Fruit fly (Drosophila melanogaster): ENCODE measurements around the gene Brd7-9.
A peak's percentile ranks its signal among the peaks of the same experiment; 100 is the strongest.

Gene Brd7-9

DNA sequence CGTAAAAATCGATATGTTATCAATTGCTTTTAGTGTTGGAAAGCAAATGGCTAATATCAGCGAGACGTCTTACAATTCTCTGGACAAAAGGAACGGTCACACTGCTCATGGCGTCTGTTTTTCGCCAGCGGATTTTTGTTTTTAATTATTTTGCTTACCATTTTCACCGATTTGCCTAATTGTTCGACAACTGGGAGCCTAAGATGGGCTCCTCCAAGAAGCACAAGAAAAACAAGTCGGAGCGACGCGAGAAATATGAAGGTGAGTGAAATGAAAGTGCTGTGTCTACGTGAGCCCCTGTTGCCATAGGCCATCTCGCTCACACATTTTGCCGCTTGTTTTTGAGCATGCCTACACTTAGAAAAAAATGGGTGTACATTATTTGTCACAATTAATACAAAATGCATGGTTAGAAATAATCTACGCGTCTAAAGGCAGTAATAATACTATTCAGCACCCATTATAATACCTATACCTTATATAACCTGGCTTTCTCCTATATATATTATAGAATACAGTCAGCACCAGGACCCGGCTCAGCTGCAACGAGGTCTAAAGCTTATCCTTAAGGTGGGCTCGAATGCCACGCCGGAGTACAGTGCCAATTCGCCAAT lies at the start of gene Brd7-9:
Gene Brd7-9 (plus strand): TSS at position 78 of the 614 bp plus-strand sequence.
- TF ChIP-seq Poxn (GFP tag; IDR thresholded peaks at IDR 0.05): 0 out of 2 replicates have a peak, but pooled peaks have one; percentile 14
- TF ChIP-seq CG6854 (GFP tag; optimal IDR thresholded peaks at IDR 0.05): peak; percentile 70
- TF ChIP-seq Chrac-16 (GFP tag; optimal IDR thresholded peaks at IDR 0.05): peak; percentile 52
- TF ChIP-seq nom (GFP tag; optimal IDR thresholded peaks at IDR 0.05): no peak
- TF ChIP-seq tx (GFP tag; optimal IDR thresholded peaks at IDR 0.05): no peak
- TF ChIP-seq bcd (GFP tag; optimal IDR thresholded peaks at IDR 0.05): peak; percentile 67
- no peak for TF ChIP-seq gt (GFP tag; IDR thresholded peaks at IDR 0.05)
- peak; percentile 83 for TF ChIP-seq ranshi (GFP tag; IDR thresholded peaks at IDR 0.05)
- TF ChIP-seq Usf (GFP tag; optimal IDR thresholded peaks at IDR 0.05): peak; percentile 15
- TF ChIP-seq CG3838 (GFP tag; optimal IDR thresholded peaks at IDR 0.05): peak; percentile 44
- no peak for TF ChIP-seq Lpt (GFP tag; optimal IDR thresholded peaks at IDR 0.05)
- TF ChIP-seq NK7.1 (GFP tag; optimal IDR thresholded peaks at IDR 0.05): peak; percentile 73
- TF ChIP-seq emc (GFP tag; optimal IDR thresholded peaks at IDR 0.05): no peak
- TF ChIP-seq ewg (GFP tag; optimal IDR thresholded peaks at IDR 0.05): peak; percentile 56
- peak; percentile 67 for TF ChIP-seq phol (tag; optimal IDR thresholded peaks at IDR 0.05)
- TF ChIP-seq CG11560 (tag; IDR thresholded peaks at IDR 0.05): no peak
- peak; percentile 98 for TF ChIP-seq CG12155 (GFP tag; optimal IDR thresholded peaks at IDR 0.05)
- no peak for TF ChIP-seq oc (tag; optimal IDR thresholded peaks at IDR 0.05)
- TF ChIP-seq Camta (GFP tag; optimal IDR thresholded peaks at IDR 0.05): peak; percentile 41
- peak; percentile 73 for TF ChIP-seq Oli (tag; optimal IDR thresholded peaks at IDR 0.05)
- peak; percentile 18; the same call in 1 of the 3 replicates for TF ChIP-seq knrl (GFP tag; IDR thresholded peaks at IDR 0.05; ENCODE audit: partially characterized antibody)
- peak; percentile 71 for TF ChIP-seq CG10654 (GFP tag; optimal IDR thresholded peaks at IDR 0.05)
- peak; percentile 38 for TF ChIP-seq CG33213 (GFP tag; optimal IDR thresholded peaks at IDR 0.05)
- TF ChIP-seq crc (GFP tag; optimal IDR thresholded peaks at IDR 0.05): no peak
- TF ChIP-seq CG12769 (tag; optimal IDR thresholded peaks at IDR 0.05): peak; percentile 73
- TF ChIP-seq lola (GFP tag; optimal IDR thresholded peaks at IDR 0.05): peak in 1 of 3 experiments; percentile 54
- TF ChIP-seq Side (GFP tag; optimal IDR thresholded peaks at IDR 0.05): peak; percentile 69
- peak; percentile 77 for TF ChIP-seq CG14050 (GFP tag; IDR thresholded peaks at IDR 0.05)
- peak; percentile 24; the same call in 1 of the 2 replicates for TF ChIP-seq CG7372 (GFP tag; IDR thresholded peaks at IDR 0.05)
- TF ChIP-seq Sox102F (GFP tag; optimal IDR thresholded peaks at IDR 0.05): peak; percentile 72
- TF ChIP-seq danr (GFP tag; IDR thresholded peaks at IDR 0.05): peak; percentile 50
- peak; percentile 65 for TF ChIP-seq Ssrp (tag; optimal IDR thresholded peaks at IDR 0.05)
- peak; percentile 25 for TF ChIP-seq CG3995 (GFP tag; optimal IDR thresholded peaks at IDR 0.05)
- TF ChIP-seq CG3281 (GFP tag; optimal IDR thresholded peaks at IDR 0.05): peak; percentile 85
- 0 out of 2 replicates have a peak, but pooled peaks have one; percentile 40 for TF ChIP-seq nerfin-2 (GFP tag; IDR thresholded peaks at IDR 0.05; ENCODE audit: partially characterized antibody)
- no peak for TF ChIP-seq br (optimal IDR thresholded peaks at IDR 0.05)
- TF ChIP-seq CG14441 (GFP tag; IDR thresholded peaks at IDR 0.05): peak; percentile 86
- TF ChIP-seq D (optimal IDR thresholded peaks at IDR 0.05): no peak
- peak; percentile 61 for TF ChIP-seq D (GFP tag; optimal IDR thresholded peaks at IDR 0.05)
- peak; percentile 20 for TF ChIP-seq CG30431 (GFP tag; optimal IDR thresholded peaks at IDR 0.05)
- TF ChIP-seq cad (GFP tag; optimal IDR thresholded peaks at IDR 0.05): no peak
- TF ChIP-seq CG1233 (GFP tag; optimal IDR thresholded peaks at IDR 0.05): peak; percentile 69
- peak; percentile 48 for TF ChIP-seq CG4707 (GFP tag; optimal IDR thresholded peaks at IDR 0.05)
- no peak for TF ChIP-seq TFAM (GFP tag; optimal IDR thresholded peaks at IDR 0.05)
- peak; percentile 31; the same call in 1 of the 3 replicates for TF ChIP-seq vnd (GFP tag; IDR thresholded peaks at IDR 0.05; ENCODE audit: partially characterized antibody)
- TF ChIP-seq Med (GFP tag): peak; percentile 93
- TF ChIP-seq gsb (GFP tag; IDR thresholded peaks at IDR 0.05): 0 out of 2 replicates have a peak, but pooled peaks have one; percentile 25
- peak; percentile 73 for TF ChIP-seq CG10979 (tag; optimal IDR thresholded peaks at IDR 0.05)
- TF ChIP-seq fd64A (GFP tag; optimal IDR thresholded peaks at IDR 0.05): peak; percentile 57
- no peak for TF ChIP-seq corto (GFP tag; optimal IDR thresholded peaks at IDR 0.05)
